Worm (Caenorhabditis elegans) whole organism, L2 larva: Measurements from ENCODE around the gene F54H5.2.

Experiments used
- R02D3.7 ChIP-seq: fragments of 150-350 bp; optimal IDR thresholded peaks from 2 replicates; lab custom pipeline; 2014; ENCODE audit warnings: missing biosample characterization, missing genetic modification characterization
- Y55F3AM.14 ChIP-seq: fragments of 200-800 bp; sonication (Bioruptor generic); optimal IDR thresholded peaks from 2 replicates; lab custom pipeline; 2018; ENCODE audit warnings: mild to moderate bottlenecking, missing genetic modification characterization, missing compliant biosample characterization
- ZK546.5 ChIP-seq: sonication (generic microtip); optimal IDR thresholded peaks from 2 replicates; lab custom pipeline; 2017; ENCODE audit warnings: missing biosample characterization, missing genetic modification characterization
- alr-1 ChIP-seq: fragments of 150-350 bp; optimal IDR thresholded peaks from 2 replicates; lab custom pipeline; 2014; ENCODE audit warnings: missing biosample characterization, missing genetic modification characterization
- aly-2 ChIP-seq: fragments of 150-350 bp; optimal IDR thresholded peaks from 2 replicates; lab custom pipeline; 2014; ENCODE audit warnings: missing biosample characterization, missing genetic modification characterization
- ceh-82 ChIP-seq: fragments of 150-350 bp; optimal IDR thresholded peaks from 2 replicates; lab custom pipeline; 2014; ENCODE audit warnings: missing biosample characterization, missing genetic modification characterization
- crh-2 ChIP-seq: sonication (generic microtip); optimal IDR thresholded peaks from 2 replicates; lab custom pipeline; 2017; ENCODE audit warnings: missing biosample characterization, missing genetic modification characterization
- elt-1 ChIP-seq: fragments of 150-350 bp; optimal IDR thresholded peaks from 2 replicates; lab custom pipeline; 2014; ENCODE audit warnings: missing biosample characterization, missing genetic modification characterization
- elt-3 ChIP-seq: sonication (generic microtip); optimal IDR thresholded peaks from 2 replicates; lab custom pipeline; 2017; ENCODE audit warnings: missing biosample characterization, missing genetic modification characterization
- fos-1 ChIP-seq: fragments of 150-350 bp; optimal IDR thresholded peaks from 2 replicates; lab custom pipeline; 2014; ENCODE audit warnings: missing biosample characterization, missing genetic modification characterization
- gmeb-1 ChIP-seq: fragments of 150-350 bp; optimal IDR thresholded peaks from 2 replicates; lab custom pipeline; 2014; ENCODE audit warnings: missing biosample characterization, missing genetic modification characterization
- lin-11 ChIP-seq: fragments of 150-350 bp; sonication (generic microtip); optimal IDR thresholded peaks from 2 replicates; lab custom pipeline; 2014; ENCODE audit warnings: missing biosample characterization, missing genetic modification characterization, inconsistent platforms, mixed read lengths
- lin-39 ChIP-seq: fragments of 150-350 bp; optimal IDR thresholded peaks from 2 replicates; lab custom pipeline; 2014; ENCODE audit warnings: missing biosample characterization, missing genetic modification reagents, missing genetic modification characterization
- lsy-2 ChIP-seq, 2 experiments: fragments of 150-350 bp in 1 of 2; sonication (generic microtip) in 1 of 2; optimal IDR thresholded peaks; 2 replicates each; lab custom pipeline; 2014 to 2017; ENCODE audit warnings: missing biosample characterization in 2 of 2, missing genetic modification characterization in 2 of 2
- mab-5 ChIP-seq: fragments of 150-350 bp; optimal IDR thresholded peaks from 2 replicates; lab custom pipeline; 2014; ENCODE audit warnings: missing biosample characterization, missing genetic modification characterization
- mbf-1 ChIP-seq: sonication (generic microtip); optimal IDR thresholded peaks from 2 replicates; lab custom pipeline; 2017; ENCODE audit warnings: missing biosample characterization, missing genetic modification characterization
- mdl-1 ChIP-seq, 2 experiments: fragments of 150-350 bp in 1 of 2; sonication (generic microtip) in 1 of 2; optimal IDR thresholded peaks; 2 replicates each; lab custom pipeline; 2017; ENCODE audit warnings: missing biosample characterization in 2 of 2, missing genetic modification characterization in 2 of 2
- nhr-11 ChIP-seq: fragments of 150-350 bp; optimal IDR thresholded peaks from 2 replicates; lab custom pipeline; 2014; ENCODE audit warnings: missing biosample characterization, missing genetic modification characterization
- nhr-12 ChIP-seq: fragments of 150-350 bp; optimal IDR thresholded peaks from 2 replicates; lab custom pipeline; 2014; ENCODE audit warnings: missing biosample characterization, missing genetic modification characterization
- nhr-23 ChIP-seq: fragments of 150-350 bp; optimal IDR thresholded peaks from 2 replicates; lab custom pipeline; 2014; ENCODE audit warnings: missing biosample characterization, missing genetic modification reagents, missing genetic modification characterization
- nhr-237 ChIP-seq: fragments of 150-350 bp; optimal IDR thresholded peaks from 2 replicates; lab custom pipeline; 2014; ENCODE audit warnings: missing biosample characterization, missing genetic modification characterization
- peb-1 ChIP-seq: fragments of 150-350 bp; optimal IDR thresholded peaks from 2 replicates; lab custom pipeline; 2014; ENCODE audit warnings: missing biosample characterization, missing genetic modification characterization
- skn-1 ChIP-seq: sonication (generic microtip); optimal IDR thresholded peaks from 2 replicates; lab custom pipeline; 2017; ENCODE audit warnings: missing biosample characterization, missing genetic modification characterization
- sma-9 ChIP-seq, 2 experiments: fragments of 150-350 bp in 1 of 2; sonication (generic microtip) in 1 of 2; optimal IDR thresholded peaks; 2 replicates each; lab custom pipeline; 2014 to 2016; ENCODE audit warnings: missing genetic modification characterization in 2 of 2, mild to moderate bottlenecking in 1 of 2, missing biosample characterization in 1 of 2, missing compliant biosample characterization in 1 of 2, missing genetic modification reagents in 1 of 2, moderate library complexity in 1 of 2
- unc-39 ChIP-seq: fragments of 150-350 bp; optimal IDR thresholded peaks from 2 replicates; lab custom pipeline; 2014; ENCODE audit warnings: missing biosample characterization, missing genetic modification characterization
- unc-62 ChIP-seq: fragments of 150-350 bp; optimal IDR thresholded peaks from 2 replicates; lab custom pipeline; 2014; ENCODE audit warnings: missing biosample characterization, missing genetic modification reagents, missing genetic modification characterization
- zag-1 ChIP-seq: fragments of 150-350 bp; optimal IDR thresholded peaks from 2 replicates; lab custom pipeline; 2014; ENCODE audit warnings: missing biosample characterization, missing genetic modification characterization
- ztf-11 ChIP-seq: sonication (generic microtip); optimal IDR thresholded peaks from 2 replicates; lab custom pipeline; 2017; ENCODE audit warnings: missing biosample characterization, missing genetic modification characterization

The F54H5.2 gene

DNA sequence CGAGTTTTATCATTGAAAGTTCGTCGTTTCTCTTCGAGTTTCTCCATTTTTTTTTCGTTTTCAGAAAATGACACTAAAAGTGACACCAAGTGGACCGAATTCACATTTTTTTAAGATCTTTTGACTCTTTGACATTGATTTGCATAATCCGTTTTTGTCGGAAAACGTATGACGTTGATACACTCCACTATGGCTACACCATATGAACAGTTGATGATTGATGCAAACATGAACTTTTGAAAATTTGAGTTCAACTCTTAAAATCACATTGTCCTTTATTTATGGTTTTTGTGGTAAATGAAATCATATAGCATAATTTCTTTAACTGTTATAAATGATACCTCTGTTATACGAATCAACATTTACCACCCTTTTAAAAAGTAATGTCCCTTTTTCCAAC is 31.5 kb downstream of the F54H5.2 start, which contains the start of gene T19D12.10:
TSS of gene T19D12.10 (minus strand) at position 101 of the 400 bp plus-strand sequence.
- TF ChIP-seq Y55F3AM.14 (GFP tag; lab: Kevin White, UChicago) (no peak), ceh-82 (tag; lab: Kevin White, UChicago) (no peak), lin-11 (tag; lab: Kevin White, UChicago) (no peak)

DNA sequence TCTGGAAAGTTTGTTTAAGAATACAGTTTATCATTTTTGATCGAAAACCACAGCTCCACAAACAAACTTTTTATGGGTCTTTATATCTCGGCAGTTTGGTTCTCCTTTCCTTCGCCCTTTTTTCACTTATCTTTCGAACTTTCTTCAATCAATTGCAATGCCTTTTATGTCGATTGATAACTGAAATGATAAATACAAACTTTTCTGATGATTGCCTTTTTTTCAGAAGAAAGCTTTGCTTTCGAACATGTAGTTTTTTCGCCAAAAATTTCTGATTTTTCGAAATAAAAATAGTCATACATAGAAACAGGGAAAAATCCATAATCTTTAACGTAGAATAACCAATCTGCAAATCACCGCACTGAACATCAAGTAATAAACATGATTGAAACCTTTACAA is 33.9 kb downstream of the F54H5.2 start, which contains the start of gene T19D12.2:
TSS of gene T19D12.2 (plus strand) at position 125 of the 400 bp plus-strand sequence.
- TF ChIP-seq lin-39 (tag; lab: Kevin White, UChicago) (no peak), fos-1 (peak; percentile 82), lsy-2 (tag; optimal IDR thresholded peaks at IDR 0.05; lab: Kevin White, UChicago) (no peak), crh-2 (tag; lab: Kevin White, UChicago) (no peak), mdl-1 (tag; optimal IDR thresholded peaks at IDR 0.05; lab: Kevin White, UChicago) (no peak)

DNA sequence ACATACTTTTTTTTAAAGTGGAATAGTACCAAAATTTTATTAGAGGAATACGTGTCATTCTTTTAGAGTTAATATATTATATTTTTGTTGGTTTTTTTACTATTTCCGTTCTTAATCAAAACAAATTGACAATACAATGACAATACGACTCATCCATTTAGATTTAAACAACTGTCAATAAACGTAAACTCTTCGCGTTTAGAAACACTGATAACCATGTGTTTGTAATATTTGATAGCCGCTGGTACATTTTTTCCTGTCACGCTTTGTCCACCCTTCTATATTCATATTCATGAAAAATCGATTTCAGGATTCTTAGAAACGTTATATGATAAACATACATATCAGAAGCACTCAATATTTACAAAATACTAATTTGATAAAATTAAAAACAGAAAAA is 36.5 kb downstream of the F54H5.2 start:
- TF ChIP-seq ceh-82 (tag; lab: Kevin White, UChicago) (no peak), fos-1 (peak; percentile 30)

DNA sequence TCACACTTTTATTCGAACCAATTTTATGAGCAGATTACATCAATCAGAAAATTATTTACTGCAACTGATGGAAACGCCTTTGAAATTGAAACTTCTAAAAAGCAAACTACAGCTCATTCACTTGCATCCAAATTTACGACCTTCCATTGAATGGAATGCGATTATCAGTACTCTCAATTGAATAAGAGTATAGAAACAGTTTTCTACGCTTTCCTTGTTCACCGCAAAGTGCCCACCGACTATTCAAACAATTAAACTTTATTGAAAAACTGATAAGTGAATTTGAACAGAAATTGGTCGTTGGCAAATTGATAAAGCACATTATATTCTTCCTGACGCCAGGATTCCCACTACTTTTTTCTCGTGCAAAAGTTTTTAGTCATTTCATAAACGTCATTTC is 38.6 kb downstream of the F54H5.2 start:
- TF ChIP-seq unc-62 (GFP tag; lab: Kevin White, UChicago) (no peak), fos-1 (peak; percentile 81), sma-9 (GFP tag; optimal IDR thresholded peaks at IDR 0.05; lab: Kevin White, UChicago) (peak; percentile 14), sma-9 (tag; optimal IDR thresholded peaks at IDR 0.05; lab: Kevin White, UChicago) (no peak)

DNA sequence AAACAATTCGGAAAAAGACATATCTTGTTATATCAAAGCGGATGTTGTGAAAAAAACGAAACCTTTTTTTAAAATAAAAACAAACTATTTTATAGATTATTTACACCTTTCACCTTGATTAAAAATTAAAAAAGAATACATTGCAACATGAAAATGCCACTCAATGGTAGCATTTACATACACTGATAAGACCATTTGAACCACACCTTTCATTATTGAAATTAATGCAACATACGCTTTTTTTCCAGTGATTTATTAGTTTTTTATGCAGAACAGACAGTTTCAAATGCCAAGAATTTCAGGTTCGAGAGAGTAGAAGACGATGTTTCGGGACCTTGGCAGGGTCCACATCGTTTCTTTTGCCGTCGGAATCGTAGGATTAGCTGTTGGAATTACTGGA is 39.3 kb downstream of the F54H5.2 start, which contains the start of gene T19D12.1:
TSS of gene T19D12.1 (plus strand) at position 301 of the 400 bp plus-strand sequence.
- TF ChIP-seq lsy-2 (tag; optimal IDR thresholded peaks at IDR 0.05; lab: Kevin White, UChicago): no peak
- no peak for TF ChIP-seq nhr-12 (tag; lab: Kevin White, UChicago)
- TF ChIP-seq zag-1 (tag; lab: Kevin White, UChicago): no peak
- TF ChIP-seq lin-39 (tag; lab: Kevin White, UChicago): no peak
- TF ChIP-seq ztf-11 (tag; lab: Kevin White, UChicago): no peak
- TF ChIP-seq nhr-11 (tag; lab: Kevin White, UChicago): no peak
- no peak for TF ChIP-seq fos-1
- no peak for TF ChIP-seq nhr-237 (tag; lab: Kevin White, UChicago)
- no peak for TF ChIP-seq ceh-82 (tag; lab: Kevin White, UChicago)
- no peak for TF ChIP-seq skn-1 (tag; lab: Kevin White, UChicago)
- no peak for TF ChIP-seq elt-1 (tag; lab: Kevin White, UChicago)
- no peak for TF ChIP-seq aly-2 (tag; lab: Kevin White, UChicago)

DNA sequence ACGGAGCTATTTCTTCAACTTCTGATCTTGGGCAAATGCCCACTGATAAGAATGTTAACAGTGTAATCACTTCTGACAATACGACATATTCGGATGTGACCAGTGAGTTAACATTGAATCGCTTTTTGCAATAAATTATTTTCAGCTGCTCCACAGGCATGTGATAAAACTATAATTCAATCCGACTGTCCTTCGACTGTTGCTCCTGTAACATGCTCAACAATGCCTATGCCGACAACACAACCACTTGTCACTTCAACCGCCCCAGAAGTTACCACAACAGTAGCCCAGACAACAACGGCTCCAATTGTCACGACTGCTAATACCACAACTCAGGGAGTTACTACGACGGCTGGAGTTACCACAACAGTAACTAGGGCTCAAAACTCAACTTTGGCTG is 40.2 kb downstream of the F54H5.2 start:
- TF ChIP-seq gmeb-1 (tag; lab: Kevin White, UChicago): no peak
- no peak for TF ChIP-seq mbf-1 (tag; lab: Kevin White, UChicago)
- TF ChIP-seq crh-2 (tag; lab: Kevin White, UChicago): no peak
- TF ChIP-seq lin-39 (tag; lab: Kevin White, UChicago): no peak
- no peak for TF ChIP-seq nhr-237 (tag; lab: Kevin White, UChicago)
- TF ChIP-seq R02D3.7: no peak
- no peak for TF ChIP-seq elt-3
- no peak for TF ChIP-seq skn-1 (tag; lab: Kevin White, UChicago)

DNA sequence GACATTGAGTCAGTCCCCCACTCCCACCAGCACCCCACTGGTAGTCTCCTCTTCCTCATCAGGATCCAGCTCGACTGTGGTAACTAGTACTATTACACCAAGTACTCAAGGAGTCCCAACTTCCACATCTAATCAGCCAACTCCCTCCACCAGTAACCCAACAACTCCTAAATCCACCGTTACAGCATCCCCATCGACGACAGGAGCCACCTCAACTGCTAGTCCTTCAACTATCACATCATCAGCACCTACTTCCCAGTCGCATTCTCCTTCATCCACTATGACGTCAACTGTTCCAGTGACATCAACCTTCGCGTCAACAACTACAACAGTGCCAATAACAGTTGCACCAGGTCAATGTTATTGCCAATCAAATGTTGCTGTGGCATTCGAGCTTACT is 41.2 kb downstream of the F54H5.2 start:
- TF ChIP-seq peb-1 (tag; lab: Kevin White, UChicago) (no peak), unc-39 (tag; lab: Kevin White, UChicago) (no peak), ZK546.5 (tag; lab: Kevin White, UChicago) (no peak), ceh-82 (tag; lab: Kevin White, UChicago) (no peak), nhr-23 (tag; lab: Kevin White, UChicago) (no peak), crh-2 (tag; lab: Kevin White, UChicago) (no peak), gmeb-1 (tag; lab: Kevin White, UChicago) (no peak), lin-39 (tag; lab: Kevin White, UChicago) (no peak), mdl-1 (tag; optimal IDR thresholded peaks at IDR 0.05; lab: Kevin White, UChicago) (no peak), alr-1 (tag; lab: Kevin White, UChicago) (no peak), mab-5 (no peak), elt-1 (tag; lab: Kevin White, UChicago) (no peak)
- TF ChIP-seq, all 48 proteins: peak for 0
